Worm (Caenorhabditis elegans) whole organism, L3 larva: Measurements from ENCODE around the gene srt-37.
A peak's percentile ranks its signal among the peaks of the same experiment; 100 is the strongest.
"Not testable (repeated sequence)": the region's sequence is repeated elsewhere in the genome, so short reads cannot be mapped to it uniquely, and the experiment has no call there.

Experiments
- R02D3.7 ChIP-seq: fragments of 150-350 bp; optimal IDR thresholded peaks from 2 replicates; lab custom pipeline; 2014; ENCODE audit warnings: missing biosample characterization, missing genetic modification characterization
- ZK546.5 ChIP-seq: sonication (generic microtip); optimal IDR thresholded peaks from 2 replicates; lab custom pipeline; 2017; ENCODE audit warnings: missing biosample characterization, missing genetic modification characterization
- ama-1 ChIP-seq: fragments of 150-350 bp; optimal IDR thresholded peaks from 2 replicates; lab custom pipeline; 2018
- ceh-16 ChIP-seq: sonication (generic microtip); optimal IDR thresholded peaks from 2 replicates; lab custom pipeline; 2017; ENCODE audit warnings: missing biosample characterization, missing genetic modification characterization
- ceh-28 ChIP-seq: fragments of 150-350 bp; optimal IDR thresholded peaks from 2 replicates; lab custom pipeline; 2014; ENCODE audit warnings: missing biosample characterization, missing genetic modification reagents, missing genetic modification characterization
- ceh-9 ChIP-seq: sonication (generic microtip); optimal IDR thresholded peaks from 2 replicates; lab custom pipeline; 2018; ENCODE audit warnings: missing biosample characterization, missing genetic modification characterization
- egl-27 ChIP-seq: sonication (generic microtip); optimal IDR thresholded peaks from 4 replicates; lab custom pipeline; 2017; ENCODE audit warnings: missing biosample characterization, missing genetic modification reagents, missing genetic modification characterization
- egl-5 ChIP-seq: fragments of 150-350 bp; optimal IDR thresholded peaks from 2 replicates; lab custom pipeline; 2017; ENCODE audit warnings: missing biosample characterization, missing genetic modification reagents, missing genetic modification characterization, inconsistent platforms
- elt-3 ChIP-seq, 3 experiments: fragments of 150-350 bp in 1 of 3; sonication (generic microtip) in 2 of 3; optimal IDR thresholded peaks; 2 replicates in 2 of 3; 4 replicates in 1 of 3; lab custom pipeline; 2014 to 2017; ENCODE audit warnings: missing biosample characterization in 3 of 3, missing genetic modification characterization in 3 of 3
- eor-1 ChIP-seq, 2 experiments: fragments of 150-350 bp; optimal IDR thresholded peaks; 2 replicates each; lab custom pipeline; 2014 to 2018; ENCODE audit warnings: missing biosample characterization in 2 of 2, missing genetic modification characterization in 2 of 2
- fkh-2 ChIP-seq: fragments of 150-350 bp; optimal IDR thresholded peaks from 2 replicates; lab custom pipeline; 2014; ENCODE audit warnings: missing biosample characterization, missing genetic modification reagents, missing genetic modification characterization
- fos-1 ChIP-seq: fragments of 150-350 bp; optimal IDR thresholded peaks from 2 replicates; lab custom pipeline; 2014; ENCODE audit warnings: missing biosample characterization, missing genetic modification characterization
- hmg-11 ChIP-seq: sonication (generic microtip); optimal IDR thresholded peaks from 2 replicates; lab custom pipeline; 2016; ENCODE audit warnings: missing genetic modification characterization, missing compliant biosample characterization
- lsy-12 ChIP-seq: sonication (generic microtip); optimal IDR thresholded peaks from 2 replicates; lab custom pipeline; 2016; ENCODE audit warnings: mild to moderate bottlenecking, missing genetic modification characterization, missing compliant biosample characterization
- mdl-1 ChIP-seq: fragments of 150-350 bp; optimal IDR thresholded peaks from 2 replicates; lab custom pipeline; 2014; ENCODE audit warnings: missing biosample characterization, missing genetic modification characterization
- nfya-1 ChIP-seq: sonication (generic microtip); optimal IDR thresholded peaks from 2 replicates; lab custom pipeline; 2017; ENCODE audit warnings: missing genetic modification characterization, mild to moderate bottlenecking, missing compliant biosample characterization, antibody characterized with exemption, moderate library complexity; ENCODE audit not compliant: insufficient read depth
- nhr-11 ChIP-seq: fragments of 150-350 bp; optimal IDR thresholded peaks from 2 replicates; lab custom pipeline; 2014; ENCODE audit warnings: missing biosample characterization, missing genetic modification characterization
- nhr-12 ChIP-seq: fragments of 150-350 bp; optimal IDR thresholded peaks from 2 replicates; lab custom pipeline; 2014; ENCODE audit warnings: missing biosample characterization, missing genetic modification characterization
- nhr-237 ChIP-seq: fragments of 150-350 bp; optimal IDR thresholded peaks from 2 replicates; lab custom pipeline; 2014; ENCODE audit warnings: missing biosample characterization, missing genetic modification characterization
- nhr-25 ChIP-seq: sonication (generic microtip); optimal IDR thresholded peaks from 2 replicates; lab custom pipeline; 2017; ENCODE audit warnings: missing biosample characterization, missing genetic modification characterization
- nhr-67 ChIP-seq: fragments of 150-350 bp; optimal IDR thresholded peaks from 2 replicates; lab custom pipeline; 2014; ENCODE audit warnings: missing biosample characterization, missing genetic modification characterization
- nhr-76 ChIP-seq: fragments of 150-350 bp; sonication (generic microtip); optimal IDR thresholded peaks from 5 replicates; lab custom pipeline; 2014; ENCODE audit warnings: missing biosample characterization, missing genetic modification characterization
- nhr-77 ChIP-seq: fragments of 150-350 bp; optimal IDR thresholded peaks from 2 replicates; lab custom pipeline; 2014; ENCODE audit warnings: missing biosample characterization, missing genetic modification characterization
- pha-4 ChIP-seq: fragments of 150-350 bp; optimal IDR thresholded peaks from 2 replicates; lab custom pipeline; 2014; ENCODE audit warnings: missing biosample characterization, missing genetic modification reagents, missing genetic modification characterization
- pqm-1 ChIP-seq: fragments of 150-350 bp; optimal IDR thresholded peaks from 2 replicates; lab custom pipeline; 2017; ENCODE audit warnings: missing biosample characterization, missing genetic modification characterization, inconsistent platforms
- sea-2 ChIP-seq: fragments of 150-350 bp; sonication (generic microtip); optimal IDR thresholded peaks from 4 replicates; lab custom pipeline; 2014; ENCODE audit warnings: missing biosample characterization, missing genetic modification reagents, missing genetic modification characterization
- skn-1 ChIP-seq: fragments of 150-350 bp; optimal IDR thresholded peaks from 2 replicates; lab custom pipeline; 2014; ENCODE audit warnings: missing biosample characterization, missing genetic modification characterization
- tbx-2 ChIP-seq: sonication (generic microtip); optimal IDR thresholded peaks from 2 replicates; lab custom pipeline; 2016; ENCODE audit warnings: mild to moderate bottlenecking, missing genetic modification characterization, missing compliant biosample characterization
- unc-39 ChIP-seq: sonication (generic microtip); optimal IDR thresholded peaks from 4 replicates; lab custom pipeline; 2017; ENCODE audit warnings: missing biosample characterization, missing genetic modification characterization
- unc-62 ChIP-seq: fragments of 150-350 bp; sonication (generic microtip); optimal IDR thresholded peaks from 4 replicates; lab custom pipeline; 2014; ENCODE audit warnings: missing biosample characterization, missing genetic modification reagents, missing genetic modification characterization
- ztf-11 ChIP-seq: fragments of 150-350 bp; optimal IDR thresholded peaks from 2 replicates; lab custom pipeline; 2014; ENCODE audit warnings: missing biosample characterization, missing genetic modification characterization

Gene srt-37

ce11 chrV:4281699-4282098, at the start of gene srt-37:
Gene srt-37, minus strand, starts transcription at chrV:4281799.
- not testable (repeated sequence) for TF ChIP-seq skn-1 (tag; lab: Kevin White, UChicago); egl-5 (tag; lab: Kevin White, UChicago); elt-3 (tag; optimal IDR thresholded peaks at IDR 0.05; lab: Kevin White, UChicago)

ce11 chrV:4330820-4331219, 49.2 kb upstream of the srt-37 start:
- TF ChIP-seq pqm-1 (tag; lab: Kevin White, UChicago) (no peak), ztf-11 (tag; lab: Kevin White, UChicago) (no peak), ama-1 (lab: Kevin White, UChicago) (no peak), ceh-28 (tag; lab: Kevin White, UChicago) (no peak), nhr-11 (tag; lab: Kevin White, UChicago) (no peak), tbx-2 (tag; lab: Kevin White, UChicago) (no peak), ceh-16 (tag; lab: Kevin White, UChicago) (no peak), ceh-9 (tag; lab: Kevin White, UChicago) (no peak), nhr-237 (tag; lab: Kevin White, UChicago) (no peak), eor-1 (tag; optimal IDR thresholded peaks at IDR 0.05; lab: Kevin White, UChicago) (no peak), nhr-67 (tag; lab: Kevin White, UChicago) (no peak), nhr-25 (tag; lab: Kevin White, UChicago) (no peak), pha-4 (tag; lab: Kevin White, UChicago) (no peak), hmg-11 (no peak), lsy-12 (tag; lab: Kevin White, UChicago) (no peak), nhr-77 (tag; lab: Kevin White, UChicago) (no peak), fos-1 (tag; lab: Kevin White, UChicago) (no peak), R02D3.7 (tag; lab: Kevin White, UChicago) (no peak), unc-39 (tag; lab: Kevin White, UChicago) (no peak)

- TF ChIP-seq fos-1 (tag; lab: Kevin White, UChicago) (no peak), fkh-2 (tag; lab: Kevin White, UChicago) (no peak), nhr-76 (tag; lab: Kevin White, UChicago) (no peak), nhr-77 (tag; lab: Kevin White, UChicago) (no peak), nhr-12 (tag; lab: Kevin White, UChicago) (no peak), nfya-1 (tag; lab: Kevin White, UChicago) (no peak), nhr-11 (tag; lab: Kevin White, UChicago) (peak; percentile 51)
Measured at ce11 chrV:4326841-4327240, 45.2 kb upstream of the srt-37 start, which contains the start of gene D2063.1. Gene D2063.1, plus strand, starts transcription at chrV:4327121.

ce11 chrV:4325415-4325814, 43.8 kb upstream of the srt-37 start, which contains the start of gene nhr-125:
Gene nhr-125, minus strand, starts transcription at chrV:4325515.
- TF ChIP-seq pha-4 (tag; lab: Kevin White, UChicago), result peak; percentile 56
- no peak for TF ChIP-seq hmg-11
- TF ChIP-seq, all 47 proteins: peak for 1

ce11 chrV:4322706-4323105, 41.1 kb upstream of the srt-37 start, which contains the start of gene R02D1.2:
Gene R02D1.2, minus strand, starts transcription at chrV:4322806.
- no peak for TF ChIP-seq mdl-1 (tag; lab: Kevin White, UChicago)
- no peak for TF ChIP-seq nhr-237 (tag; lab: Kevin White, UChicago)
- no peak for TF ChIP-seq nfya-1 (tag; lab: Kevin White, UChicago)
- no peak for TF ChIP-seq ceh-9 (tag; lab: Kevin White, UChicago)
- no peak for TF ChIP-seq nhr-12 (tag; lab: Kevin White, UChicago)
- TF ChIP-seq egl-5 (tag; lab: Kevin White, UChicago), result no peak
- TF ChIP-seq sea-2 (GFP tag; lab: Kevin White, UChicago), result no peak
- TF ChIP-seq unc-62 (GFP tag; lab: Kevin White, UChicago), result no peak
- TF ChIP-seq ZK546.5, result no peak
- no peak for TF ChIP-seq ztf-11 (tag; lab: Kevin White, UChicago)
- TF ChIP-seq egl-27 (tag; lab: Kevin White, UChicago), result no peak
- TF ChIP-seq pqm-1 (tag; lab: Kevin White, UChicago), result no peak
- no peak for TF ChIP-seq nhr-11 (tag; lab: Kevin White, UChicago)
- no peak for TF ChIP-seq elt-3 (tag; optimal IDR thresholded peaks at IDR 0.05; lab: Kevin White, UChicago)
- no peak for TF ChIP-seq nhr-25 (tag; lab: Kevin White, UChicago)
- no peak for TF ChIP-seq fkh-2 (tag; lab: Kevin White, UChicago)
- TF ChIP-seq pha-4 (tag; lab: Kevin White, UChicago), result no peak
